Worm (Caenorhabditis elegans) whole organism, L2 larva: ENCODE measurements around the gene ddx-23.

Source experiments
- aly-2 ChIP-seq: fragments of 150-350 bp; optimal IDR thresholded peaks from 2 replicates; lab custom pipeline; 2014; ENCODE audit warnings: missing biosample characterization, missing genetic modification characterization
- ceh-82 ChIP-seq: fragments of 150-350 bp; optimal IDR thresholded peaks from 2 replicates; lab custom pipeline; 2014; ENCODE audit warnings: missing biosample characterization, missing genetic modification characterization
- elt-1 ChIP-seq: fragments of 150-350 bp; optimal IDR thresholded peaks from 2 replicates; lab custom pipeline; 2014; ENCODE audit warnings: missing biosample characterization, missing genetic modification characterization
- nhr-12 ChIP-seq: fragments of 150-350 bp; optimal IDR thresholded peaks from 2 replicates; lab custom pipeline; 2014; ENCODE audit warnings: missing biosample characterization, missing genetic modification characterization
- nhr-21 ChIP-seq: fragments of 150-350 bp; optimal IDR thresholded peaks from 2 replicates; lab custom pipeline; 2014; ENCODE audit warnings: missing biosample characterization, missing genetic modification characterization
- snpc-4 ChIP-seq: fragments of 150-350 bp; optimal IDR thresholded peaks from 2 replicates; lab custom pipeline; 2014; ENCODE audit warnings: missing biosample characterization, missing genetic modification characterization

- TF ChIP-seq aly-2 (no peak), nhr-21 (tag; lab: Kevin White, UChicago) (no peak), snpc-4 (tag; lab: Kevin White, UChicago) (no peak), nhr-12 (tag; lab: Kevin White, UChicago) (no peak), ceh-82 (tag; lab: Kevin White, UChicago) (no peak), elt-1 (tag; lab: Kevin White, UChicago) (no peak)
These were observed 35.6 kb upstream of the ddx-23 start, which contains the start of gene C28H8.8 for ce11 chrIII:5888675-5889074.
